Fruit fly (Drosophila melanogaster) whole organism, wandering third instar larva: ENCODE results near the gene CG9777.

Experiments used
- Dif ChIP-seq: fragments of 200-275, 200-300 bp; sonication (Bioruptor generic); optimal IDR thresholded peaks from 2 replicates; lab custom pipeline; 2018; ENCODE audit warnings: missing biosample characterization, missing genetic modification characterization; ENCODE audit not compliant: partially characterized antibody
- HLH106 ChIP-seq: fragments of 200-800 bp; optimal IDR thresholded peaks from 3 replicates; lab custom pipeline; 2019; ENCODE audit warnings: missing biosample characterization, mild to moderate bottlenecking, missing genetic modification characterization, moderate library complexity
- N ChIP-seq: fragments of >200 bp; optimal IDR thresholded peaks from 2 replicates; lab custom pipeline; 2018; ENCODE audit warnings: missing biosample characterization, missing external identifiers, missing genetic modification characterization
- OdsH ChIP-seq: fragments of 200-800 bp; sonication (Bioruptor generic); optimal IDR thresholded peaks from 2 replicates; lab custom pipeline; 2016; ENCODE audit warnings: missing biosample characterization, mild to moderate bottlenecking, missing genetic modification characterization
- Sp1 ChIP-seq: fragments of 200-800 bp; sonication (Bioruptor generic); optimal IDR thresholded peaks from 3 replicates; lab custom pipeline; 2019; ENCODE audit warnings: missing biosample characterization, mild to moderate bottlenecking, missing genetic modification characterization, moderate library complexity
- brk ChIP-seq: fragments of 200-800 bp; sonication (Bioruptor generic); optimal IDR thresholded peaks from 2 replicates; lab custom pipeline; 2016; ENCODE audit warnings: missing biosample characterization, mild to moderate bottlenecking, missing genetic modification characterization
- psq ChIP-seq: fragments of 200-800 bp; sonication (Bioruptor generic); optimal IDR thresholded peaks from 3 replicates; lab custom pipeline; 2017; ENCODE audit warnings: missing biosample characterization, mild to moderate bottlenecking, missing genetic modification characterization, moderate library complexity

DNA sequence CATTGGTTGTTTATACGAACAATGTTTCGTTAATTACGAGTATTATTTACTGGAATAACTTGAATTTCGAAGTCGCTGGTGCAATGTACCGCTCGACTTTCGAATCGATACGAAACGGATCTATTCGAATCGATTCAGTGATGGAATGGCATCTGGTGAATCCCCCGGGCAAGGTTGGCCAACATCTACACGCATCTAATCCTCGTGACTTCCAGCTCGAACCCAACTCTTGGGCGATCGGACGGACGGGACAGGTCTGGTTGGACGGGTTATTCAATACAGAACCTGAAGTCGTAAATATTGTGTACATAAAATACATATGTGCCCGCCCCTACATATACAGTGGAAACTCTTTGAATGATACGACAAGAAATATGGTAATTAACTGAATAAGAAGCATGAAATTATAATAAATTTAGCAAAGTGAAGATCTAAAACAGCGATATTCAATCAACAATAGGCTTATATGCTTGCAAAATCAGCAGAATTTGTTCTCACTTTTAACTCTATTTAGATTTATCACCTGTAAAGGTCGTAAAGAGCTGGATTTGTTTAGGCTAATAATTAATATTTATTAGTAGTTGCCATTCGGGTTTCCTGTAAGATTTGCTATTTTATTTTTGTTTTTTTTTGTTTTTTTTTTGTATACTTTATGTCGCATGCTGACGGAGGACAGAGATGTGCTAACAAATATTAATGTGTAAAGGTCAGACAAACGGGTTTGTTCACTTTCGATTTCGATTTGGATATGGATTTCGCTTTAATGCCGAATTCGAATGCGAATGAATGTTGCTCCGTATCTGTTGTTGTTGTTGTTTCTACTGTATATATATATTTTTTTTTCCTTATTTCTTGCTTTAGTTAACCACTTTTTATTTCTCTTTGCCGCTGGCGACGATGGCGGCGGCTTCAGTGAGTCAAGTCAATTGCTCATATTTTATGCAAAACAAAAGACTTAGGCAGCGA lies 15.0 kb downstream of the CG9777 start:
- no peak for TF ChIP-seq Dif (GFP tag; lab: Kevin White, UChicago)
- TF ChIP-seq psq (GFP tag; lab: Kevin White, UChicago), result no peak
- no peak for TF ChIP-seq N (GFP tag; lab: Kevin White, UChicago)
- peak; percentile 10 for TF ChIP-seq HLH106
- no peak for TF ChIP-seq Sp1
- no peak for TF ChIP-seq brk (GFP tag; lab: Kevin White, UChicago)
- TF ChIP-seq OdsH (GFP tag; lab: Kevin White, UChicago), result no peak
